Fruit fly (Drosophila melanogaster): ENCODE data around the gene BomT3.

- TF ChIP-seq CG12605 (GFP tag; IDR thresholded peaks at IDR 0.05), result no peak
- no peak for TF ChIP-seq CG8301 (tag; optimal IDR thresholded peaks at IDR 0.05)
- TF ChIP-seq Ets98B (GFP tag; IDR thresholded peaks at IDR 0.05), result no peak
- TF ChIP-seq fd96Ca (GFP tag; IDR thresholded peaks at IDR 0.05), result no peak
- no peak for TF ChIP-seq Snoo (tag; optimal IDR thresholded peaks at IDR 0.05)
- TF ChIP-seq CG14655 (GFP tag; optimal IDR thresholded peaks at IDR 0.05), result no peak
- no peak for TF ChIP-seq Pif1B (GFP tag; optimal IDR thresholded peaks at IDR 0.05)
- TF ChIP-seq EcR (GFP tag; optimal IDR thresholded peaks at IDR 0.05), result no peak
- no peak for TF ChIP-seq CG13204 (GFP tag; optimal IDR thresholded peaks at IDR 0.05)
- TF ChIP-seq Pif1A (GFP tag; optimal IDR thresholded peaks at IDR 0.05), result no peak
Observed at dm6 chr3R:22119761-22120160, 33.6 kb upstream of the BomT3 start, which contains the start of gene CG42390.
